Fruit fly (Drosophila melanogaster) whole organism, adult: ENCODE measurements around the gene dnd.

Experiments
- CG11617 ChIP-seq: fragments of 200-800 bp; sonication (Bioruptor generic); optimal IDR thresholded peaks from 2 replicates; lab custom pipeline; 2017; ENCODE audit warnings: mild to moderate bottlenecking, missing biosample characterization, missing genetic modification reagents, missing genetic modification characterization
- CG14711 ChIP-seq: fragments of 200-800 bp; sonication (Bioruptor generic); optimal IDR thresholded peaks from 2 replicates; lab custom pipeline; 2018; ENCODE audit warnings: missing biosample characterization, mild to moderate bottlenecking, missing genetic modification characterization, moderate library complexity
- CG33017 ChIP-seq: fragments of 200-800 bp; sonication (Bioruptor generic); optimal IDR thresholded peaks from 2 replicates; lab custom pipeline; 2018; ENCODE audit warnings: missing biosample characterization, mild to moderate bottlenecking, missing genetic modification characterization, moderate library complexity
- cic ChIP-seq: fragments of 200-800 bp; sonication (Bioruptor generic); optimal IDR thresholded peaks from 2 replicates; lab custom pipeline; 2017; ENCODE audit warnings: missing biosample characterization, mild to moderate bottlenecking, missing genetic modification characterization, moderate library complexity

- no peak for TF ChIP-seq CG14711 (tag; lab: Kevin White, UChicago)
- TF ChIP-seq CG33017 (tag; lab: Kevin White, UChicago): no peak
- no peak for TF ChIP-seq CG11617 (GFP tag; lab: Kevin White, UChicago)
- no peak for TF ChIP-seq cic (GFP tag; lab: Kevin White, UChicago)
Observed at dm6 chr3R:21855469-21855826, 31.7 kb downstream of the dnd start.
